Worm (Caenorhabditis elegans) whole organism, L3 larva: ENCODE measurements around the gene hsp-3.

Experiments used
- R02D3.7 ChIP-seq: fragments of 150-350 bp; optimal IDR thresholded peaks from 2 replicates; lab custom pipeline; 2014; ENCODE audit warnings: missing biosample characterization, missing genetic modification characterization
- ZK546.5 ChIP-seq: sonication (generic microtip); optimal IDR thresholded peaks from 2 replicates; lab custom pipeline; 2017; ENCODE audit warnings: missing biosample characterization, missing genetic modification characterization
- aly-2 ChIP-seq: fragments of 150-350 bp; optimal IDR thresholded peaks from 2 replicates; lab custom pipeline; 2014; ENCODE audit warnings: missing biosample characterization, missing genetic modification characterization
- ama-1 ChIP-seq: fragments of 150-350 bp; optimal IDR thresholded peaks from 2 replicates; lab custom pipeline; 2018
- ceh-16 ChIP-seq: sonication (generic microtip); optimal IDR thresholded peaks from 2 replicates; lab custom pipeline; 2017; ENCODE audit warnings: missing biosample characterization, missing genetic modification characterization
- ceh-28 ChIP-seq: fragments of 150-350 bp; optimal IDR thresholded peaks from 2 replicates; lab custom pipeline; 2014; ENCODE audit warnings: missing biosample characterization, missing genetic modification reagents, missing genetic modification characterization
- ceh-82 ChIP-seq: fragments of 150-350 bp; optimal IDR thresholded peaks from 2 replicates; lab custom pipeline; 2014; ENCODE audit warnings: missing biosample characterization, missing genetic modification characterization
- ceh-9 ChIP-seq: sonication (generic microtip); optimal IDR thresholded peaks from 2 replicates; lab custom pipeline; 2018; ENCODE audit warnings: missing biosample characterization, missing genetic modification characterization
- daf-12 ChIP-seq: fragments of 150-350 bp; optimal IDR thresholded peaks from 2 replicates; lab custom pipeline; 2014; ENCODE audit warnings: missing biosample characterization, missing genetic modification reagents, missing genetic modification characterization
- egl-27 ChIP-seq: sonication (generic microtip); optimal IDR thresholded peaks from 4 replicates; lab custom pipeline; 2017; ENCODE audit warnings: missing biosample characterization, missing genetic modification reagents, missing genetic modification characterization
- egl-5 ChIP-seq: fragments of 150-350 bp; optimal IDR thresholded peaks from 2 replicates; lab custom pipeline; 2017; ENCODE audit warnings: missing biosample characterization, missing genetic modification reagents, missing genetic modification characterization, inconsistent platforms
- elt-1 ChIP-seq: fragments of 150-350 bp; optimal IDR thresholded peaks from 2 replicates; lab custom pipeline; 2014; ENCODE audit warnings: missing biosample characterization, missing genetic modification characterization
- elt-2 ChIP-seq: sonication (generic microtip); optimal IDR thresholded peaks from 2 replicates; lab custom pipeline; 2016; ENCODE audit warnings: missing genetic modification reagents, mild to moderate bottlenecking, missing genetic modification characterization, missing compliant biosample characterization
- elt-3 ChIP-seq, 3 experiments: fragments of 150-350 bp in 1 of 3; sonication (generic microtip) in 2 of 3; optimal IDR thresholded peaks; 2 replicates in 2 of 3; 4 replicates in 1 of 3; lab custom pipeline; 2014 to 2017; ENCODE audit warnings: missing biosample characterization in 3 of 3, missing genetic modification characterization in 3 of 3
- eor-1 ChIP-seq, 2 experiments: fragments of 150-350 bp; optimal IDR thresholded peaks; 2 replicates each; lab custom pipeline; 2014 to 2018; ENCODE audit warnings: missing biosample characterization in 2 of 2, missing genetic modification characterization in 2 of 2
- fkh-10 ChIP-seq: sonication (generic microtip); optimal IDR thresholded peaks from 2 replicates; lab custom pipeline; 2017; ENCODE audit warnings: missing biosample characterization, missing genetic modification reagents, missing genetic modification characterization
- fkh-2 ChIP-seq: fragments of 150-350 bp; optimal IDR thresholded peaks from 2 replicates; lab custom pipeline; 2014; ENCODE audit warnings: missing biosample characterization, missing genetic modification reagents, missing genetic modification characterization
- fos-1 ChIP-seq: fragments of 150-350 bp; optimal IDR thresholded peaks from 2 replicates; lab custom pipeline; 2014; ENCODE audit warnings: missing biosample characterization, missing genetic modification characterization
- hmg-11 ChIP-seq: sonication (generic microtip); optimal IDR thresholded peaks from 2 replicates; lab custom pipeline; 2016; ENCODE audit warnings: missing genetic modification characterization, missing compliant biosample characterization
- jun-1 ChIP-seq: fragments of 150-350 bp; optimal IDR thresholded peaks from 2 replicates; lab custom pipeline; 2014; ENCODE audit warnings: missing biosample characterization, missing genetic modification reagents, missing genetic modification characterization
- lin-15B ChIP-seq: fragments of 150-350 bp; optimal IDR thresholded peaks from 2 replicates; lab custom pipeline; 2014; ENCODE audit warnings: missing biosample characterization, missing genetic modification characterization
- lin-39 ChIP-seq: fragments of 150-350 bp; optimal IDR thresholded peaks from 2 replicates; lab custom pipeline; 2018; ENCODE audit warnings: missing biosample characterization, missing genetic modification reagents, missing genetic modification characterization
- lsy-12 ChIP-seq: sonication (generic microtip); optimal IDR thresholded peaks from 2 replicates; lab custom pipeline; 2016; ENCODE audit warnings: mild to moderate bottlenecking, missing genetic modification characterization, missing compliant biosample characterization
- mdl-1 ChIP-seq: fragments of 150-350 bp; optimal IDR thresholded peaks from 2 replicates; lab custom pipeline; 2014; ENCODE audit warnings: missing biosample characterization, missing genetic modification characterization
- mml-1 ChIP-seq: fragments of 150-350 bp; sonication (generic microtip); optimal IDR thresholded peaks from 3 replicates; lab custom pipeline; 2014; ENCODE audit warnings: missing biosample characterization, missing genetic modification characterization
- nfya-1 ChIP-seq: sonication (generic microtip); optimal IDR thresholded peaks from 2 replicates; lab custom pipeline; 2017; ENCODE audit warnings: missing genetic modification characterization, mild to moderate bottlenecking, missing compliant biosample characterization, antibody characterized with exemption, moderate library complexity; ENCODE audit not compliant: insufficient read depth
- nhr-11 ChIP-seq: fragments of 150-350 bp; optimal IDR thresholded peaks from 2 replicates; lab custom pipeline; 2014; ENCODE audit warnings: missing biosample characterization, missing genetic modification characterization
- nhr-12 ChIP-seq: fragments of 150-350 bp; optimal IDR thresholded peaks from 2 replicates; lab custom pipeline; 2014; ENCODE audit warnings: missing biosample characterization, missing genetic modification characterization
- nhr-23 ChIP-seq: fragments of 150-350 bp; optimal IDR thresholded peaks from 2 replicates; lab custom pipeline; 2014; ENCODE audit warnings: missing biosample characterization, missing genetic modification reagents, missing genetic modification characterization
- nhr-237 ChIP-seq: fragments of 150-350 bp; optimal IDR thresholded peaks from 2 replicates; lab custom pipeline; 2014; ENCODE audit warnings: missing biosample characterization, missing genetic modification characterization
- nhr-25 ChIP-seq: sonication (generic microtip); optimal IDR thresholded peaks from 2 replicates; lab custom pipeline; 2017; ENCODE audit warnings: missing biosample characterization, missing genetic modification characterization
- nhr-28 ChIP-seq: fragments of 150-350 bp; optimal IDR thresholded peaks from 2 replicates; lab custom pipeline; 2014; ENCODE audit warnings: missing biosample characterization, missing genetic modification characterization
- nhr-43 ChIP-seq: sonication (generic microtip); optimal IDR thresholded peaks from 2 replicates; lab custom pipeline; 2016; ENCODE audit warnings: mild to moderate bottlenecking, missing genetic modification characterization, missing compliant biosample characterization; ENCODE audit not compliant: poor library complexity, severe bottlenecking
- nhr-67 ChIP-seq: fragments of 150-350 bp; optimal IDR thresholded peaks from 2 replicates; lab custom pipeline; 2014; ENCODE audit warnings: missing biosample characterization, missing genetic modification characterization
- nhr-76 ChIP-seq: fragments of 150-350 bp; sonication (generic microtip); optimal IDR thresholded peaks from 5 replicates; lab custom pipeline; 2014; ENCODE audit warnings: missing biosample characterization, missing genetic modification characterization
- nhr-77 ChIP-seq: fragments of 150-350 bp; optimal IDR thresholded peaks from 2 replicates; lab custom pipeline; 2014; ENCODE audit warnings: missing biosample characterization, missing genetic modification characterization
- pha-4 ChIP-seq: fragments of 150-350 bp; optimal IDR thresholded peaks from 2 replicates; lab custom pipeline; 2014; ENCODE audit warnings: missing biosample characterization, missing genetic modification reagents, missing genetic modification characterization
- pqm-1 ChIP-seq: fragments of 150-350 bp; optimal IDR thresholded peaks from 2 replicates; lab custom pipeline; 2017; ENCODE audit warnings: missing biosample characterization, missing genetic modification characterization, inconsistent platforms
- sea-2 ChIP-seq: fragments of 150-350 bp; sonication (generic microtip); optimal IDR thresholded peaks from 4 replicates; lab custom pipeline; 2014; ENCODE audit warnings: missing biosample characterization, missing genetic modification reagents, missing genetic modification characterization
- skn-1 ChIP-seq: fragments of 150-350 bp; optimal IDR thresholded peaks from 2 replicates; lab custom pipeline; 2014; ENCODE audit warnings: missing biosample characterization, missing genetic modification characterization
- snpc-4 ChIP-seq: fragments of 150-350 bp; optimal IDR thresholded peaks from 2 replicates; lab custom pipeline; 2014; ENCODE audit warnings: missing biosample characterization, missing genetic modification characterization
- tbx-2 ChIP-seq: sonication (generic microtip); optimal IDR thresholded peaks from 2 replicates; lab custom pipeline; 2016; ENCODE audit warnings: mild to moderate bottlenecking, missing genetic modification characterization, missing compliant biosample characterization
- unc-39 ChIP-seq: sonication (generic microtip); optimal IDR thresholded peaks from 4 replicates; lab custom pipeline; 2017; ENCODE audit warnings: missing biosample characterization, missing genetic modification characterization
- unc-62 ChIP-seq: fragments of 150-350 bp; sonication (generic microtip); optimal IDR thresholded peaks from 4 replicates; lab custom pipeline; 2014; ENCODE audit warnings: missing biosample characterization, missing genetic modification reagents, missing genetic modification characterization
- zag-1 ChIP-seq: fragments of 150-350 bp; optimal IDR thresholded peaks from 2 replicates; lab custom pipeline; 2014; ENCODE audit warnings: missing biosample characterization, missing genetic modification characterization
- ztf-11 ChIP-seq: fragments of 150-350 bp; optimal IDR thresholded peaks from 2 replicates; lab custom pipeline; 2014; ENCODE audit warnings: missing biosample characterization, missing genetic modification characterization
- ztf-4 ChIP-seq: fragments of 150-350 bp; optimal IDR thresholded peaks from 2 replicates; lab custom pipeline; 2014; ENCODE audit warnings: missing biosample characterization, missing genetic modification characterization

The hsp-3 gene

ce11 chrX:6091967-6092366 lies at the start of gene hsp-3:
hsp-3 (minus strand) TSS chrX:6092124.
- TF ChIP-seq jun-1 (tag; lab: Kevin White, UChicago) (peak; percentile 97), aly-2 (tag; lab: Kevin White, UChicago) (no peak), mdl-1 (tag; lab: Kevin White, UChicago) (peak; percentile 66), nhr-43 (tag; lab: Kevin White, UChicago) (peak; percentile 88), ztf-11 (peak; percentile 47), hmg-11 (tag; lab: Kevin White, UChicago) (peak; percentile 94), nhr-28 (tag; lab: Kevin White, UChicago) (no peak), pha-4 (tag; lab: Kevin White, UChicago) (peak; percentile 95), ZK546.5 (no peak), nhr-237 (tag; lab: Kevin White, UChicago) (no peak), ceh-82 (tag; lab: Kevin White, UChicago) (peak; percentile 81), lin-39 (peak; percentile 98), nhr-12 (tag; lab: Kevin White, UChicago) (no peak), fkh-10 (GFP tag; lab: Kevin White, UChicago) (peak; percentile 28), R02D3.7 (tag; lab: Kevin White, UChicago) (peak; percentile 80), fkh-2 (tag; lab: Kevin White, UChicago) (no peak), lin-15B (tag; lab: Kevin White, UChicago) (peak; percentile 95), fos-1 (tag; lab: Kevin White, UChicago) (peak; percentile 40), ztf-4 (peak; percentile 75), ceh-9 (tag; lab: Kevin White, UChicago) (no peak), tbx-2 (tag; lab: Kevin White, UChicago) (peak; percentile 86), daf-12 (tag; lab: Kevin White, UChicago) (no peak), eor-1 (tag; optimal IDR thresholded peaks at IDR 0.05; lab: Kevin White, UChicago) (no peak), nhr-11 (peak; percentile 88), egl-27 (tag; lab: Kevin White, UChicago) (peak; percentile 52), unc-62 (GFP tag; lab: Kevin White, UChicago) (peak; percentile 84), skn-1 (tag; lab: Kevin White, UChicago) (peak; percentile 95), ceh-16 (no peak), nhr-77 (tag; lab: Kevin White, UChicago) (peak; percentile 59), nhr-25 (tag; lab: Kevin White, UChicago) (peak; percentile 99), unc-39 (tag; lab: Kevin White, UChicago) (no peak), nhr-23 (tag; lab: Kevin White, UChicago) (peak; percentile 96), nfya-1 (tag; lab: Kevin White, UChicago) (peak; percentile 100), pqm-1 (tag; lab: Kevin White, UChicago) (peak; percentile 89), snpc-4 (tag; lab: Kevin White, UChicago) (peak; percentile 59), mml-1 (tag; lab: Kevin White, UChicago) (peak; percentile 18), egl-5 (tag; lab: Kevin White, UChicago) (peak; percentile 77), elt-3 (tag; optimal IDR thresholded peaks at IDR 0.05; lab: Kevin White, UChicago) (peak in 2 of 3 experiments; percentile 30 to 87), ama-1 (lab: Kevin White, UChicago) (peak; percentile 78), sea-2 (GFP tag; lab: Kevin White, UChicago) (peak; percentile 37), zag-1 (tag; lab: Kevin White, UChicago) (no peak), nhr-76 (tag; lab: Kevin White, UChicago) (peak; percentile 34), elt-2 (tag; lab: Kevin White, UChicago) (peak; percentile 97), elt-1 (tag; lab: Kevin White, UChicago) (peak; percentile 57), ceh-28 (tag; lab: Kevin White, UChicago) (peak; percentile 89), lsy-12 (tag; lab: Kevin White, UChicago) (peak; percentile 99), nhr-67 (no peak)
